Worm (Caenorhabditis elegans) whole organism, L1 larva: ENCODE measurements around the gene C51E3.9.

ENCODE experiments used
- blmp-1 ChIP-seq: fragments of 150-350 bp; optimal IDR thresholded peaks from 2 replicates; lab custom pipeline; 2014; ENCODE audit warnings: missing biosample characterization, missing genetic modification characterization
- dpl-1 ChIP-seq, 3 experiments: fragments of 150-350 bp in 2 of 3; sonication (generic microtip) in 1 of 3; optimal IDR thresholded peaks; 2 replicates each; lab custom pipeline; 2014 to 2017; ENCODE audit warnings: missing biosample characterization in 3 of 3, missing genetic modification characterization in 3 of 3, missing genetic modification reagents in 3 of 3
- mab-9 ChIP-seq: fragments of 200-800 bp; sonication (Bioruptor generic); IDR thresholded peaks from 2 replicates; pipeline ENCODE4 v1.3.6; 2022; ENCODE audit warnings: missing genetic modification reagents, missing genetic modification characterization, missing compliant biosample characterization
- sptf-1 ChIP-seq: fragments of 150-350 bp; optimal IDR thresholded peaks from 2 replicates; lab custom pipeline; 2014; ENCODE audit warnings: missing biosample characterization, missing genetic modification characterization

DNA sequence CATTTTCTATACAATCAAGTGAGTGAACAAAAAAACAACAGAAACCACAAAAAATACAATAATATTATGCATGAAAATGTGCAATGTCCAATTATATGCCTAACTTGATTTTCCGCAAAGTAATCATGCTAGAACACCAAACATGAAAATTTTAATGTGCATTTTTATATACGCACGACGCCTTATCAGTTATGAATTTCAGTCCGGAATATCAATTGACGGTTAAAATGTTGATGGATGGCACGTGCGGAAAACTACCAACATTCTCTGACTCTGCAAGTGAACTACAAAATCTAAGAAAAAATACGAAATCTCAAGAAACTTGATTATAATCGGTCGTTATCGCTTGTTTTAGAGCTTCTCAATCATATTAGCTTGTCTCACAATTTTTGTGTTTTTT is 14.2 kb downstream of the C51E3.9 start:
- no peak for TF ChIP-seq dpl-1 (GFP tag; optimal IDR thresholded peaks at IDR 0.05; lab: Kevin White, UChicago)
- no peak for TF ChIP-seq sptf-1 (tag; lab: Kevin White, UChicago)
- TF ChIP-seq mab-9 = no peak
- TF ChIP-seq blmp-1 = no peak
